Worm (Caenorhabditis elegans): ENCODE data around the gene F53B1.2.

DNA sequence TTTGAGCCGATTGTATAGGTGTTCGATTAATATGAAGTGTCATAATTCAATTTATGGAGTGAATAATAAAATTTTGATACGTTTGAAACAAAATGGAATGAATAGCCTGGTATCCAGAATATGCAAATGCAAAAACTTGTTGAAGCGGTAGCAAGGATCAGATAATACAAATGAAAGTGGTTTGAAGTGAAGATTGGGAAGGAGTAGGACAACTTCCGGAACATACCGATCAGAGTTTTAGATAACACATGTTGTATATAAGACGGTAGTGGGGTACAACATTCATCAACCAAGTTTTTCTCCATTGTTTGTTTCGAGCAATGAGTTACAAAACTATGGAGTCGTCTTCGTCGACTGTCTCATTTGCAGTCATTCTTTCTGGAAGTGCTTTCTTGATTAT is 15.6 kb upstream of the F53B1.2 start, which contains the start of gene col-164:
- TF ChIP-seq ceh-28 (tag; optimal IDR thresholded peaks at IDR 0.05) = no peak
- no peak for TF ChIP-seq lin-39 (tag; optimal IDR thresholded peaks at IDR 0.05)
- TF ChIP-seq zag-1 (tag; optimal IDR thresholded peaks at IDR 0.05) = no peak
- TF ChIP-seq ZK546.5 (tag; optimal IDR thresholded peaks at IDR 0.05) = no peak
- TF ChIP-seq fos-1 (tag; optimal IDR thresholded peaks at IDR 0.05) = no peak
- TF ChIP-seq snpc-4 (tag; optimal IDR thresholded peaks at IDR 0.05) = no peak
- no peak for TF ChIP-seq unc-62 (GFP tag; optimal IDR thresholded peaks at IDR 0.05)
- TF ChIP-seq ama-1 (optimal IDR thresholded peaks at IDR 0.05) = no peak
